Worm (Caenorhabditis elegans) whole organism, L2 larva: ENCODE results near the gene dars-2.

Source experiments
- C34F6.9 ChIP-seq: fragments of 150-350 bp; optimal IDR thresholded peaks from 2 replicates; lab custom pipeline; 2014; ENCODE audit warnings: missing biosample characterization, missing genetic modification characterization
- F13H6.1 ChIP-seq: sonication (generic microtip); optimal IDR thresholded peaks from 2 replicates; lab custom pipeline; 2016; ENCODE audit warnings: missing genetic modification characterization, missing compliant biosample characterization
- R02D3.7 ChIP-seq: fragments of 150-350 bp; optimal IDR thresholded peaks from 2 replicates; lab custom pipeline; 2014; ENCODE audit warnings: missing biosample characterization, missing genetic modification characterization
- Y55F3AM.14 ChIP-seq: fragments of 200-800 bp; sonication (Bioruptor generic); optimal IDR thresholded peaks from 2 replicates; lab custom pipeline; 2018; ENCODE audit warnings: mild to moderate bottlenecking, missing genetic modification characterization, missing compliant biosample characterization
- alr-1 ChIP-seq: fragments of 150-350 bp; optimal IDR thresholded peaks from 2 replicates; lab custom pipeline; 2014; ENCODE audit warnings: missing biosample characterization, missing genetic modification characterization
- aly-2 ChIP-seq: fragments of 150-350 bp; optimal IDR thresholded peaks from 2 replicates; lab custom pipeline; 2014; ENCODE audit warnings: missing biosample characterization, missing genetic modification characterization
- ama-1 ChIP-seq: fragments of 150-350 bp; optimal IDR thresholded peaks from 2 replicates; lab custom pipeline; 2018; ENCODE audit warnings: inconsistent platforms
- blmp-1 ChIP-seq: sonication (generic microtip); optimal IDR thresholded peaks from 2 replicates; lab custom pipeline; 2017; ENCODE audit warnings: missing genetic modification characterization, mild to moderate bottlenecking, missing compliant biosample characterization, antibody characterized with exemption, moderate library complexity; ENCODE audit not compliant: insufficient read depth
- ceh-16 ChIP-seq: fragments of 150-350 bp; optimal IDR thresholded peaks from 2 replicates; lab custom pipeline; 2014; ENCODE audit warnings: missing biosample characterization, missing genetic modification characterization
- ceh-82 ChIP-seq: fragments of 150-350 bp; optimal IDR thresholded peaks from 2 replicates; lab custom pipeline; 2014; ENCODE audit warnings: missing biosample characterization, missing genetic modification characterization
- crh-2 ChIP-seq: sonication (generic microtip); optimal IDR thresholded peaks from 2 replicates; lab custom pipeline; 2017; ENCODE audit warnings: missing biosample characterization, missing genetic modification characterization
- egl-27 ChIP-seq: sonication (generic microtip); optimal IDR thresholded peaks from 3 replicates; lab custom pipeline; 2017; ENCODE audit warnings: missing biosample characterization, missing genetic modification reagents, missing genetic modification characterization
- elt-3 ChIP-seq: sonication (generic microtip); optimal IDR thresholded peaks from 2 replicates; lab custom pipeline; 2017; ENCODE audit warnings: missing biosample characterization, missing genetic modification characterization
- fos-1 ChIP-seq: fragments of 150-350 bp; optimal IDR thresholded peaks from 2 replicates; lab custom pipeline; 2014; ENCODE audit warnings: missing biosample characterization, missing genetic modification characterization
- gmeb-1 ChIP-seq: fragments of 150-350 bp; optimal IDR thresholded peaks from 2 replicates; lab custom pipeline; 2014; ENCODE audit warnings: missing biosample characterization, missing genetic modification characterization
- lin-11 ChIP-seq: fragments of 150-350 bp; sonication (generic microtip); optimal IDR thresholded peaks from 2 replicates; lab custom pipeline; 2014; ENCODE audit warnings: missing biosample characterization, missing genetic modification characterization, inconsistent platforms, mixed read lengths
- lin-13 ChIP-seq: fragments of 150-350 bp; optimal IDR thresholded peaks from 2 replicates; lab custom pipeline; 2014; ENCODE audit warnings: missing biosample characterization, missing genetic modification reagents, missing genetic modification characterization
- lsy-2 ChIP-seq, 2 experiments: fragments of 150-350 bp in 1 of 2; sonication (generic microtip) in 1 of 2; optimal IDR thresholded peaks; 2 replicates each; lab custom pipeline; 2014 to 2017; ENCODE audit warnings: missing biosample characterization in 2 of 2, missing genetic modification characterization in 2 of 2
- mab-5 ChIP-seq: fragments of 150-350 bp; optimal IDR thresholded peaks from 2 replicates; lab custom pipeline; 2014; ENCODE audit warnings: missing biosample characterization, missing genetic modification characterization
- mdl-1 ChIP-seq, 2 experiments: fragments of 150-350 bp in 1 of 2; sonication (generic microtip) in 1 of 2; optimal IDR thresholded peaks; 2 replicates each; lab custom pipeline; 2017; ENCODE audit warnings: missing biosample characterization in 2 of 2, missing genetic modification characterization in 2 of 2
- nhr-10 ChIP-seq: sonication (generic microtip); optimal IDR thresholded peaks from 2 replicates; lab custom pipeline; 2017; ENCODE audit warnings: missing biosample characterization, missing genetic modification characterization
- nhr-11 ChIP-seq: fragments of 150-350 bp; optimal IDR thresholded peaks from 2 replicates; lab custom pipeline; 2014; ENCODE audit warnings: missing biosample characterization, missing genetic modification characterization
- nhr-12 ChIP-seq: fragments of 150-350 bp; optimal IDR thresholded peaks from 2 replicates; lab custom pipeline; 2014; ENCODE audit warnings: missing biosample characterization, missing genetic modification characterization
- nhr-129 ChIP-seq: fragments of 150-350 bp; optimal IDR thresholded peaks from 2 replicates; lab custom pipeline; 2014; ENCODE audit warnings: missing biosample characterization, missing genetic modification characterization
- nhr-21 ChIP-seq: fragments of 150-350 bp; optimal IDR thresholded peaks from 2 replicates; lab custom pipeline; 2014; ENCODE audit warnings: missing biosample characterization, missing genetic modification characterization
- nhr-23 ChIP-seq: fragments of 150-350 bp; optimal IDR thresholded peaks from 2 replicates; lab custom pipeline; 2014; ENCODE audit warnings: missing biosample characterization, missing genetic modification reagents, missing genetic modification characterization
- nhr-25 ChIP-seq: fragments of 150-350 bp; sonication (generic microtip); optimal IDR thresholded peaks from 3 replicates; lab custom pipeline; 2014; ENCODE audit warnings: missing biosample characterization, missing genetic modification characterization
- nhr-6 ChIP-seq: fragments of 150-350 bp; optimal IDR thresholded peaks from 2 replicates; lab custom pipeline; 2014; ENCODE audit warnings: missing biosample characterization, missing genetic modification characterization
- nhr-77 ChIP-seq: fragments of 150-350 bp; optimal IDR thresholded peaks from 2 replicates; lab custom pipeline; 2014; ENCODE audit warnings: missing biosample characterization, missing genetic modification characterization
- peb-1 ChIP-seq: fragments of 150-350 bp; optimal IDR thresholded peaks from 2 replicates; lab custom pipeline; 2014; ENCODE audit warnings: missing biosample characterization, missing genetic modification characterization
- sem-4 ChIP-seq: fragments of 150-350 bp; optimal IDR thresholded peaks from 2 replicates; lab custom pipeline; 2014; ENCODE audit warnings: missing biosample characterization, missing genetic modification reagents, missing genetic modification characterization
- sma-3 ChIP-seq: sonication (generic microtip); optimal IDR thresholded peaks from 2 replicates; lab custom pipeline; 2016; ENCODE audit warnings: missing genetic modification reagents, missing genetic modification characterization, missing compliant biosample characterization
- sma-9 ChIP-seq, 2 experiments: fragments of 150-350 bp in 1 of 2; sonication (generic microtip) in 1 of 2; optimal IDR thresholded peaks; 2 replicates each; lab custom pipeline; 2014 to 2016; ENCODE audit warnings: missing genetic modification characterization in 2 of 2, mild to moderate bottlenecking in 1 of 2, missing biosample characterization in 1 of 2, missing compliant biosample characterization in 1 of 2, missing genetic modification reagents in 1 of 2, moderate library complexity in 1 of 2
- snpc-4 ChIP-seq: fragments of 150-350 bp; optimal IDR thresholded peaks from 2 replicates; lab custom pipeline; 2014; ENCODE audit warnings: missing biosample characterization, missing genetic modification characterization
- unc-39 ChIP-seq: fragments of 150-350 bp; optimal IDR thresholded peaks from 2 replicates; lab custom pipeline; 2014; ENCODE audit warnings: missing biosample characterization, missing genetic modification characterization
- unc-55 ChIP-seq: fragments of 150-350 bp; sonication (generic microtip); optimal IDR thresholded peaks from 3 replicates; lab custom pipeline; 2014; ENCODE audit warnings: missing biosample characterization, missing genetic modification reagents, missing genetic modification characterization
- zag-1 ChIP-seq: fragments of 150-350 bp; optimal IDR thresholded peaks from 2 replicates; lab custom pipeline; 2014; ENCODE audit warnings: missing biosample characterization, missing genetic modification characterization
- ztf-11 ChIP-seq: sonication (generic microtip); optimal IDR thresholded peaks from 2 replicates; lab custom pipeline; 2017; ENCODE audit warnings: missing biosample characterization, missing genetic modification characterization

Gene dars-2

ce11 chrV:12048445-12048844, at the start of gene dars-2:
dars-2 (plus strand) TSS chrV:12048745.
- TF ChIP-seq nhr-25 (tag; lab: Kevin White, UChicago) (no peak), nhr-12 (tag; lab: Kevin White, UChicago) (no peak), unc-39 (tag; lab: Kevin White, UChicago) (no peak), sem-4 (tag; lab: Kevin White, UChicago) (no peak), alr-1 (tag; lab: Kevin White, UChicago) (no peak), nhr-23 (tag; lab: Kevin White, UChicago) (no peak), ztf-11 (tag; lab: Kevin White, UChicago) (no peak), ama-1 (lab: Kevin White, UChicago) (no peak), gmeb-1 (tag; lab: Kevin White, UChicago) (no peak), snpc-4 (no peak), nhr-21 (tag; lab: Kevin White, UChicago) (no peak), lin-13 (GFP tag; lab: Kevin White, UChicago) (no peak)

ce11 chrV:12001747-12002456, 46.6 kb upstream of the dars-2 start, which contains the start of gene gcy-33:
gcy-33 (minus strand) TSS chrV:12001797.
- TF ChIP-seq aly-2 (no peak), sma-9 (GFP tag; optimal IDR thresholded peaks at IDR 0.05; lab: Kevin White, UChicago) (peak; percentile 84), sma-9 (tag; optimal IDR thresholded peaks at IDR 0.05; lab: Kevin White, UChicago) (no peak), nhr-23 (tag; lab: Kevin White, UChicago) (no peak), egl-27 (tag; lab: Kevin White, UChicago) (peak; percentile 88), nhr-12 (tag; lab: Kevin White, UChicago) (no peak), ama-1 (lab: Kevin White, UChicago) (no peak), elt-3 (tag; lab: Kevin White, UChicago) (no peak), nhr-129 (tag; lab: Kevin White, UChicago) (peak; percentile 93), zag-1 (peak; percentile 5), nhr-77 (tag; lab: Kevin White, UChicago) (peak; percentile 26), lsy-2 (tag; optimal IDR thresholded peaks at IDR 0.05; lab: Kevin White, UChicago) (peak; percentile 59 to 76), nhr-11 (tag; lab: Kevin White, UChicago) (peak; percentile 74), nhr-6 (tag; lab: Kevin White, UChicago) (no peak), peb-1 (peak; percentile 39), blmp-1 (tag; lab: Kevin White, UChicago) (no peak), Y55F3AM.14 (GFP tag; lab: Kevin White, UChicago) (peak; percentile 65), nhr-21 (tag; lab: Kevin White, UChicago) (peak; percentile 84), ceh-82 (tag; lab: Kevin White, UChicago) (no peak), mab-5 (tag; lab: Kevin White, UChicago) (peak; percentile 55), snpc-4 (peak; percentile 52), gmeb-1 (tag; lab: Kevin White, UChicago) (peak; percentile 79), crh-2 (tag; lab: Kevin White, UChicago) (peak; percentile 85), mdl-1 (tag; optimal IDR thresholded peaks at IDR 0.05; lab: Kevin White, UChicago) (peak; percentile 14 to 70), nhr-10 (tag; lab: Kevin White, UChicago) (peak; percentile 1), F13H6.1 (tag; lab: Kevin White, UChicago) (peak; percentile 79), fos-1 (peak; percentile 69), unc-55 (GFP tag; lab: Kevin White, UChicago) (peak; percentile 61), lin-13 (GFP tag; lab: Kevin White, UChicago) (peak; percentile 82), C34F6.9 (tag; lab: Kevin White, UChicago) (peak; percentile 49), R02D3.7 (tag; lab: Kevin White, UChicago) (peak; percentile 1), ceh-16 (tag; lab: Kevin White, UChicago) (peak; percentile 39), sma-3 (GFP tag; lab: Kevin White, UChicago) (peak; percentile 87), sem-4 (tag; lab: Kevin White, UChicago) (peak; percentile 61), lin-11 (peak; percentile 73)
